Fruit fly (Drosophila melanogaster) whole organism, embryonic: ENCODE measurements around the gene Lcp65Ac.
A peak's percentile ranks its signal among the peaks of the same experiment; 100 is the strongest.

ENCODE experiments used
- CG10366 ChIP-seq: fragments of 200-800 bp; sonication (Bioruptor generic); IDR thresholded peaks from 2 replicates; pipeline ENCODE4 v1.3.6; 2022; ENCODE audit warnings: missing biosample characterization, missing genetic modification characterization
- CG10543 ChIP-seq: fragments of 200-800 bp; sonication (Bioruptor generic); optimal IDR thresholded peaks from 3 replicates; lab custom pipeline; 2017; ENCODE audit warnings: missing biosample characterization, mild to moderate bottlenecking, missing genetic modification characterization, moderate library complexity
- CG10565 ChIP-seq: fragments of 200-800 bp; sonication (Bioruptor generic); optimal IDR thresholded peaks from 3 replicates; lab custom pipeline; 2016; ENCODE audit warnings: missing biosample characterization, mild to moderate bottlenecking, missing genetic modification characterization
- CG12299 ChIP-seq: fragments of 200-800 bp; sonication (Bioruptor generic); optimal IDR thresholded peaks from 2 replicates; lab custom pipeline; 2018; ENCODE audit warnings: missing biosample characterization, mild to moderate bottlenecking, missing genetic modification characterization
- CG14050 ChIP-seq: fragments of 200-800 bp; sonication (Bioruptor generic); IDR thresholded peaks from 3 replicates; pipeline ENCODE4 v1.3.6; 2022; ENCODE audit warnings: missing biosample characterization, missing genetic modification characterization
- CG14441 ChIP-seq: fragments of 200-800 bp; sonication (Bioruptor generic); IDR thresholded peaks from 2 replicates; pipeline ENCODE4 v1.3.6; 2022; ENCODE audit warnings: missing biosample characterization, missing genetic modification characterization
- CG15696 ChIP-seq: fragments of 200-800 bp; sonication (Bioruptor generic); optimal IDR thresholded peaks from 2 replicates; lab custom pipeline; 2019; ENCODE audit warnings: missing biosample characterization, mild to moderate bottlenecking, missing genetic modification characterization, moderate library complexity
- CG34422 ChIP-seq: fragments of 200-800 bp; sonication (Bioruptor generic); IDR thresholded peaks from 3 replicates; pipeline ENCODE4 v1.3.6; 2022; ENCODE audit warnings: missing biosample characterization, missing genetic modification characterization
- CG3838 ChIP-seq: fragments of 200-800 bp; sonication (Bioruptor generic); optimal IDR thresholded peaks from 3 replicates; lab custom pipeline; 2016; ENCODE audit warnings: missing biosample characterization, missing genetic modification characterization
- Dip2 ChIP-seq: fragments of 200-800 bp; sonication (Bioruptor generic); IDR thresholded peaks from 2 replicates; pipeline ENCODE4 v1.3.6; 2022; ENCODE audit warnings: missing biosample characterization, missing genetic modification characterization
- Dref ChIP-seq: fragments of 200-800 bp; sonication (Bioruptor generic); IDR thresholded peaks from 2 replicates; pipeline ENCODE4 v1.3.6; 2022; ENCODE audit warnings: missing biosample characterization, missing genetic modification characterization
- Ets97D ChIP-seq: fragments of 200-800 bp; sonication (Bioruptor generic); optimal IDR thresholded peaks from 3 replicates; lab custom pipeline; 2016; ENCODE audit warnings: missing biosample characterization, missing genetic modification characterization
- Kr ChIP-seq: fragments of 200-800 bp; sonication (Bioruptor generic); optimal IDR thresholded peaks from 2 replicates; lab custom pipeline; 2017; ENCODE audit warnings: missing biosample characterization, mild to moderate bottlenecking, missing genetic modification characterization
- Lim3 ChIP-seq: fragments of 200-800 bp; sonication (Bioruptor generic); IDR thresholded peaks from 2 replicates; pipeline ENCODE4 v1.3.6; 2022; ENCODE audit warnings: missing biosample characterization, missing genetic modification characterization
- MESR4 ChIP-seq: fragments of 200-800 bp; sonication (Bioruptor generic); optimal IDR thresholded peaks from 2 replicates; lab custom pipeline; 2018; ENCODE audit warnings: missing biosample characterization, mild to moderate bottlenecking, missing genetic modification characterization, moderate library complexity
- Myb ChIP-seq: fragments of 200-800 bp; sonication (Bioruptor generic); optimal IDR thresholded peaks from 2 replicates; lab custom pipeline; 2016; ENCODE audit warnings: missing biosample characterization, missing genetic modification characterization
- NC2α ChIP-seq: fragments of 200-800 bp; sonication (Bioruptor generic); optimal IDR thresholded peaks from 2 replicates; lab custom pipeline; 2016; ENCODE audit warnings: missing biosample characterization, missing genetic modification characterization
- NfI ChIP-seq: fragments of 200-800 bp; sonication (Bioruptor generic); optimal IDR thresholded peaks from 3 replicates; lab custom pipeline; 2018; ENCODE audit warnings: missing biosample characterization, mild to moderate bottlenecking, missing genetic modification characterization, moderate library complexity
- Sin3A ChIP-seq: fragments of >200 bp; optimal IDR thresholded peaks from 2 replicates; lab custom pipeline; 2018
- Sox100B ChIP-seq: fragments of 200-800 bp; sonication (Bioruptor generic); optimal IDR thresholded peaks from 3 replicates; lab custom pipeline; 2018; ENCODE audit warnings: missing biosample characterization, mild to moderate bottlenecking, missing genetic modification characterization
- eve ChIP-seq, 2 experiments: fragments of >200 bp; optimal IDR thresholded peaks; 2 replicates each; lab custom pipeline; 2017; ENCODE audit warnings: missing biosample characterization in 2 of 2, missing genetic modification characterization in 2 of 2
- eyg ChIP-seq: fragments of 200-800 bp; sonication (Bioruptor generic); optimal IDR thresholded peaks from 3 replicates; lab custom pipeline; 2016; ENCODE audit warnings: missing biosample characterization, missing genetic modification characterization
- ftz-f1 ChIP-seq: fragments of 200-800 bp; sonication (Bioruptor generic); optimal IDR thresholded peaks from 2 replicates; lab custom pipeline; 2016; ENCODE audit warnings: missing biosample characterization, missing genetic modification characterization
- lbe ChIP-seq: fragments of 200-800 bp; sonication (Bioruptor generic); optimal IDR thresholded peaks from 2 replicates; lab custom pipeline; 2016; ENCODE audit warnings: missing biosample characterization, mild to moderate bottlenecking, missing genetic modification characterization
- lov ChIP-seq, 2 experiments: fragments of 200-800 bp in 1 of 2; fragments of >200 bp in 1 of 2; sonication (Bioruptor generic) in 1 of 2; IDR thresholded peaks in 1 of 2; optimal IDR thresholded peaks in 1 of 2; 2 replicates in 1 of 2; 3 replicates in 1 of 2; pipeline versions ENCODE4 v1.3.6 to Lab custom; 2017 to 2022; ENCODE audit warnings: missing biosample characterization in 1 of 2, missing genetic modification characterization in 1 of 2
- maf-S ChIP-seq: fragments of 200-800 bp; sonication (Bioruptor generic); optimal IDR thresholded peaks from 2 replicates; lab custom pipeline; 2016; ENCODE audit warnings: missing biosample characterization, missing genetic modification characterization
- p53 ChIP-seq: fragments of 200-800 bp; sonication (Bioruptor generic); optimal IDR thresholded peaks from 2 replicates; lab custom pipeline; 2016; ENCODE audit warnings: missing biosample characterization, missing genetic modification characterization
- pnt ChIP-seq: fragments of 200-800 bp; sonication (Bioruptor generic); optimal IDR thresholded peaks from 3 replicates; lab custom pipeline; 2016; ENCODE audit warnings: missing biosample characterization, missing genetic modification characterization
- ranshi ChIP-seq: fragments of 200-800 bp; sonication (Bioruptor generic); IDR thresholded peaks from 2 replicates; pipeline ENCODE4 v1.3.6; 2022; ENCODE audit warnings: missing biosample characterization, missing genetic modification characterization
- sob ChIP-seq: fragments of 200-800 bp; sonication (Bioruptor generic); IDR thresholded peaks from 2 replicates; pipeline ENCODE4 v1.3.6; 2022; ENCODE audit warnings: missing biosample characterization, missing genetic modification characterization
- stwl ChIP-seq: fragments of 200-800 bp; sonication (Bioruptor generic); optimal IDR thresholded peaks from 3 replicates; lab custom pipeline; 2018; ENCODE audit warnings: missing biosample characterization, mild to moderate bottlenecking, missing genetic modification characterization, moderate library complexity
- tin ChIP-seq: fragments of 200-800 bp; sonication (Bioruptor generic); optimal IDR thresholded peaks from 3 replicates; lab custom pipeline; 2016; ENCODE audit warnings: missing biosample characterization, missing genetic modification characterization
- trem ChIP-seq: fragments of 200-800 bp; optimal IDR thresholded peaks from 3 replicates; lab custom pipeline; 2019; ENCODE audit warnings: missing biosample characterization, mild to moderate bottlenecking, missing genetic modification characterization, moderate library complexity
- tup ChIP-seq: fragments of 200-800 bp; sonication (Bioruptor generic); optimal IDR thresholded peaks from 2 replicates; lab custom pipeline; 2016; ENCODE audit warnings: missing biosample characterization, mild to moderate bottlenecking, missing genetic modification characterization, moderate library complexity
- zfh1 ChIP-seq: fragments of 200-800 bp; sonication (Bioruptor generic); IDR thresholded peaks from 3 replicates; pipeline ENCODE4 v1.3.6; 2022; ENCODE audit warnings: missing biosample characterization, missing genetic modification characterization

Gene Lcp65Ac

dm6 chr3L:6193556-6194114 is 49.0 kb downstream of the Lcp65Ac start (continued):
- TF ChIP-seq Sin3A, result peak; percentile 51
- no peak for TF ChIP-seq tin
- TF ChIP-seq Lim3, result no peak
- TF ChIP-seq trem (tag; lab: Kevin White, UChicago), result no peak
- TF ChIP-seq lbe, result no peak
- TF ChIP-seq lov (optimal IDR thresholded peaks at IDR 0.05; lab: Kevin White, UChicago), result no peak
- TF ChIP-seq lov (GFP tag; IDR thresholded peaks at IDR 0.05; lab: Robert Waterston, UW), result no peak
- TF ChIP-seq sob (GFP tag; lab: Robert Waterston, UW), result no peak
- TF ChIP-seq zfh1 (GFP tag; lab: Robert Waterston, UW), result no peak
- peak; percentile 17; the same call in 1 of the 3 replicates for TF ChIP-seq CG34422 (GFP tag; lab: Robert Waterston, UW)
- no peak for TF ChIP-seq CG15696 (tag; lab: Kevin White, UChicago)
- no peak for TF ChIP-seq Dip2 (GFP tag; lab: Robert Waterston, UW)
- no peak for TF ChIP-seq stwl
- TF ChIP-seq CG10366, result no peak
- no peak for TF ChIP-seq CG12299 (tag; lab: Kevin White, UChicago)
- no peak for TF ChIP-seq eyg (GFP tag; lab: Kevin White, UChicago)
- peak; percentile 95 for TF ChIP-seq ftz-f1 (GFP tag; lab: Kevin White, UChicago)
- TF ChIP-seq Kr, result no peak
- no peak for TF ChIP-seq Sox100B (GFP tag; lab: Kevin White, UChicago)
- TF ChIP-seq NC2α, result no peak
- TF ChIP-seq NfI (GFP tag; lab: Kevin White, UChicago), result no peak
- TF ChIP-seq pnt (GFP tag; lab: Kevin White, UChicago), result no peak
- no peak for TF ChIP-seq CG14050
- TF ChIP-seq tup (GFP tag; lab: Kevin White, UChicago), result no peak
- TF ChIP-seq ranshi (GFP tag; lab: Robert Waterston, UW), result no peak
- no peak for TF ChIP-seq p53 (GFP tag; lab: Kevin White, UChicago)
- no peak for TF ChIP-seq CG14441 (GFP tag; lab: Robert Waterston, UW)
- TF ChIP-seq Dref (GFP tag; lab: Robert Waterston, UW), result no peak
- no peak for TF ChIP-seq CG10565
- peak; percentile 73 for TF ChIP-seq MESR4 (GFP tag; lab: Kevin White, UChicago)
- no peak for TF ChIP-seq Ets97D (GFP tag; lab: Kevin White, UChicago)
- no peak for TF ChIP-seq maf-S
- TF ChIP-seq CG10543 (GFP tag; lab: Kevin White, UChicago), result no peak
- TF ChIP-seq eve (GFP tag; optimal IDR thresholded peaks at IDR 0.05; lab: Kevin White, UChicago), result no peak
- no peak for TF ChIP-seq Myb (GFP tag; lab: Kevin White, UChicago)
- TF ChIP-seq CG3838 (GFP tag; lab: Kevin White, UChicago), result no peak
- TF ChIP-seq, all 482 proteins: peak for 13
